Worm (Caenorhabditis elegans): ENCODE measurements around the gene atic-1.

Gene atic-1

ce11 chrIV:7870451-7870850, 11.4 kb upstream of the atic-1 start, which contains the start of gene T06C10.3:
TSS of gene T06C10.3 (plus strand) at chrIV:7870751.
- TF ChIP-seq him-1 (tag; optimal IDR thresholded peaks at IDR 0.05) (no peak), W03F9.2 (tag; optimal IDR thresholded peaks at IDR 0.05) (no peak), dao-5 (tag; optimal IDR thresholded peaks at IDR 0.05) (no peak)

DNA sequence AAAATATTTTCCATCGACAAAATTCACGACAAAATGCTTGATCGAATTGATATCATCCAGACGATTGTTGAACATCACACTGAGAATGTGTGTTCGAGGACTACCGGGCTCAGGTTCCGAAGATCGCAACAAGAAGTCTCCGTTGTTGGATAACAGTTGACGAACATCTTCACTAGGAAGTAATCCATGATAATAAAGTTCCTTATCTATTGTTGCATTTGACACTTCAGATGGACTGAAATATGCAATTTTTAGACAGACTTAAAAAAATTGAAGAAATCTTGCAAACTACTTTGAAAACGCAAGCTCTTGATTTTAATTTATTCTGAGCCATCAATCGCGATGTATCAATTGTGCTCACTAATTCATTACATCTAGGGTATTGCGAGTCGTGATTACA, 4.6 kb upstream of the atic-1 start:
- TF ChIP-seq W03F9.2 (tag; optimal IDR thresholded peaks at IDR 0.05) (no peak), dao-5 (tag; optimal IDR thresholded peaks at IDR 0.05) (no peak), him-1 (tag; optimal IDR thresholded peaks at IDR 0.05) (no peak)

- TF ChIP-seq him-1 (tag; optimal IDR thresholded peaks at IDR 0.05), result no peak
- TF ChIP-seq W03F9.2 (tag; optimal IDR thresholded peaks at IDR 0.05), result no peak
- no peak for TF ChIP-seq dao-5 (tag; optimal IDR thresholded peaks at IDR 0.05)
These were observed 4.0 kb upstream of the atic-1 start, which contains the start of gene kin-26 for ce11 chrIV:7877781-7878180. TSS of gene kin-26 (minus strand) at chrIV:7877881.

- TF ChIP-seq him-1 (tag; optimal IDR thresholded peaks at IDR 0.05) (no peak), dao-5 (tag; optimal IDR thresholded peaks at IDR 0.05) (no peak), W03F9.2 (tag; optimal IDR thresholded peaks at IDR 0.05) (no peak)
These were observed 2.8 kb upstream of the atic-1 start, which contains the start of gene srt-73 for ce11 chrIV:7879017-7879416. TSS of gene srt-73 (plus strand) at chrIV:7879317.

DNA sequence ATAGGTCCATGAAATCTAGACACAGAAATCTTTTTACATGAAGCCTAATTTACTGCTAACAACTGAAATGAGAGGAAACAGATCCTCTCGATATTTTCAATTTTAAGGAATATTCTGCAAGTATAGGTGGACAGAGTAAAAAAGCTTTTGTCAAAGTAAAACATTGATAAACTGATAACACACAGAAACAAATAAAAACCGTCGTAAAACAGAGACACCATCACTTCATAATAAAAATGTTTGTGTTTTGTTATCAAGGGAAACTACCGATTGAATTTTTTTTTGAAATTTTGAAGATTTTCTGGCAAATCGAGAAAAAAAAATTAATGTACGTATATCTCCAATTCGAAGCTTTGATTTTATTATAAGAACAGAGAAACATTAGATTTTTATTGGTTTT, 660 bp upstream of the atic-1 start:
- TF ChIP-seq W03F9.2 (tag; optimal IDR thresholded peaks at IDR 0.05) (no peak), him-1 (tag; optimal IDR thresholded peaks at IDR 0.05) (no peak), dao-5 (tag; optimal IDR thresholded peaks at IDR 0.05) (no peak)

ce11 chrIV:7897443-7897842, 15.6 kb downstream of the atic-1 start, which contains the start of gene ilys-4:
TSS of gene ilys-4 (minus strand) at chrIV:7897543.
- TF ChIP-seq dao-5 (tag; optimal IDR thresholded peaks at IDR 0.05), result no peak
- TF ChIP-seq W03F9.2 (tag; optimal IDR thresholded peaks at IDR 0.05), result no peak
- no peak for TF ChIP-seq him-1 (tag; optimal IDR thresholded peaks at IDR 0.05)

DNA sequence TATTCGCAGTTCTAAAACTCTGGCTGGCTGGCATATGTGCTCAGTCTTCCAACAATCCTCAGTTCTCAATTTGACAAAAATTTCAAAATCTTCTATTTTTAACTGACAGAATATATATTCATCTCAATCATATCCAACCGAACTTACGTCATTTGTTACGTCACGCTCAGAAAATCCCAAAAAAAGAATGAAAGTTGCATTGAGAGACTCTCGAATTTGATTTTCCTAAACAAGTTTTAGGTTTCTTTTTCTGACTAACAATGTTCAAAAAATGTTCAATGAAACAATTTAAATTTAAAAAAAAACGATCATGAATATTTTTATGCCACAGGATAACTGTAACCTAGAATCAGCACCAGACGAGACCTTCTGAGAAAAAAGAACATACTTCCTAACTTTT, 16.1 kb downstream of the atic-1 start:
- no peak for TF ChIP-seq dao-5 (tag; optimal IDR thresholded peaks at IDR 0.05)
- TF ChIP-seq him-1 (tag; optimal IDR thresholded peaks at IDR 0.05), result no peak

DNA sequence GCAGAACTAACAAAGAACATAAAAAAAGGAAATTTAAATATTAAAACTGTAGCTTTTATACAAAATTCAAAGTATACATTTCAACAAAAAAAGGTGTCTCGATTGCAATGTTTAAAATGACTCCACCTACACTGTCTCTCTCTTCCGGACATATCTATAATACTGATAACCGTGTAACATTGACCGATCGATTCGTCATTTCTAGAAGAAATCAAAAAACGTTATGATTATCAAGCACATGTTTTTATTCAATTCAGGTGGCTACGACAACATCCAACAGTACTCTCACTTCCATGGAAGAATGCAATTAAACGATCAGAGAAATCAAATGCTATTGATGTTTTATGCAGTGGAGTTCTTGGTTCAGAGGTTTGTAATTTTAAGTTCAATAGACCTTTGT, 16.7 kb downstream of the atic-1 start:
- TF ChIP-seq W03F9.2 (tag; optimal IDR thresholded peaks at IDR 0.05) (no peak), him-1 (tag; optimal IDR thresholded peaks at IDR 0.05) (no peak), dao-5 (tag; optimal IDR thresholded peaks at IDR 0.05) (no peak)

- no peak for TF ChIP-seq dao-5 (tag; optimal IDR thresholded peaks at IDR 0.05)
- peak; percentile 84 for TF ChIP-seq W03F9.2 (tag; optimal IDR thresholded peaks at IDR 0.05)
- no peak for TF ChIP-seq him-1 (tag; optimal IDR thresholded peaks at IDR 0.05)
These were observed 20.5 kb downstream of the atic-1 start, which contains the start of gene arp-11 for ce11 chrIV:7902221-7902904. TSS of gene arp-11 (minus strand) at chrIV:7902271.

DNA sequence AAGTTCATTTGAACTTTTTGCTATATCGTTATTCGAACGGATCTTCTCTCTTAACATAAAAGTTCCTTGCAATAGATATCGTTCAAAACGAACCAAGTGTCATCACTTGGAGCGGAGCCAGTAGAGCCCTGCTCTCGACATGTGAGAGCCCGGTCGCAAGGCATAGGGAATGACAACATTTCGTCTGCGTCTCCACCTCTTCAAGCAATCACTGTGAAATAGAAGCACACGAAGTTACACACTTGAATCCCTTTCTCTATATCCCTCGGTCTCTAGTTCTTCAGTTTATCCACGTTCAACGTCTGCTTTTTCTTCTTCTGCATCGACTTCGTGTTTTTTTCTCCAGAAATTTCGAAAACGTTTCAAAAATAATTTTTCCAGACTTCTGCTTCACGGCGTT, 21.5 kb downstream of the atic-1 start, which contains the start of gene C49H3.6:
Gene C49H3.6 (plus strand): TSS at position 380 of the 400 bp plus-strand sequence.
- no peak for TF ChIP-seq him-1 (tag; optimal IDR thresholded peaks at IDR 0.05)
- no peak for TF ChIP-seq dao-5 (tag; optimal IDR thresholded peaks at IDR 0.05)
- no peak for TF ChIP-seq W03F9.2 (tag; optimal IDR thresholded peaks at IDR 0.05)

DNA sequence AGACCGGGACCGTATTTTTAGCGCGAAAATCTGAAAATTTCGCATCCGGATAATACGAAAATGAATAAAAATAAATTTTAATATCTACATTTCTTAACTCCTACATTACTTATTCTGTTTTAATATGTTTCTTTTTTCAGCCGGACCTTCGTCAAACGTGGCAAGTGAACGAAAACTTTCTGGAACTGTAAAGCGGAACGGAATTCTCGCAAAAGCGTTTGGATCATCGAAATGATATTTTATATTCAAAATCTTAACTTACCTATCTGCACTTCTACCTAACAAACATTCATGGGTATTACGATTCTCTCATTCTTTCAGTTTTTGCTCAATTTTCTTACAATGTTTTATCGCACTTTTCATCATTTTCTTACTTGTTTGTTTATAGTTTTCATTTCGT, 24.8 kb downstream of the atic-1 start:
- no peak for TF ChIP-seq dao-5 (tag; optimal IDR thresholded peaks at IDR 0.05)

ce11 chrIV:7909455-7910141, 27.8 kb downstream of the atic-1 start:
- TF ChIP-seq W03F9.2 (tag; optimal IDR thresholded peaks at IDR 0.05) (peak; percentile 33), dao-5 (tag; optimal IDR thresholded peaks at IDR 0.05) (no peak)

ce11 chrIV:7910197-7910735, 28.4 kb downstream of the atic-1 start, which contains the start of the genes npp-27 and ntl-4:
TSS of gene npp-27 (minus strand) at chrIV:7910247.
TSS of gene ntl-4 (plus strand) at chrIV:7910575.
- TF ChIP-seq dao-5 (tag; optimal IDR thresholded peaks at IDR 0.05) (no peak), him-1 (tag; optimal IDR thresholded peaks at IDR 0.05) (no peak), W03F9.2 (tag; optimal IDR thresholded peaks at IDR 0.05) (no peak)

DNA sequence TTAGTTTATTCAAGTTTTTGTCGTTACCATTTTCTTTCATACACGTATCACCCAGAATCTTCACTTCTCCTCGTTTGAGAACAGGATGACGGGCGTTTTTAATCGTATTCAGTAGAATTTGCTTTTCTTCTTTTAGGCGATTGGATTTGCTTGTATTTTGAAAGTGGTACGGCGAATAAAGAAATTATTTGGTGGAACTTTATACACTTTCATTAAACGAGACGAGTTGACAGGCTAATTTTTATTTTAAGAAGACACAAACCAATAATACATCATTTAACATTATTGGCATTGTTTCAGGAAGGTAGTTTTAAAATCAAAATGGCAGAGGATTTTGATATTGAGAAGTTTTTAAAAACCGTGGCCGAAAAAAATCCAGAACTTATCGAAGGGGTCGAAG, 33.2 kb downstream of the atic-1 start, which contains the start of gene C49H3.4:
Gene C49H3.4 (plus strand): TSS at position 301 of the 400 bp plus-strand sequence.
- no peak for TF ChIP-seq W03F9.2 (tag; optimal IDR thresholded peaks at IDR 0.05)
- TF ChIP-seq him-1 (tag; optimal IDR thresholded peaks at IDR 0.05), result no peak
- TF ChIP-seq dao-5 (tag; optimal IDR thresholded peaks at IDR 0.05), result no peak
